Worm (Caenorhabditis elegans) whole organism, L1 larva: ENCODE data around the gene ZK1320.2.

Experiments used
- aly-2 ChIP-seq: fragments of 150-350 bp; optimal IDR thresholded peaks from 2 replicates; lab custom pipeline; 2014; ENCODE audit warnings: missing biosample characterization, missing genetic modification characterization
- ces-1 ChIP-seq: fragments of 150-350 bp; optimal IDR thresholded peaks from 2 replicates; lab custom pipeline; 2014; ENCODE audit warnings: missing biosample characterization, missing genetic modification reagents, missing genetic modification characterization
- hlh-4 ChIP-seq: sonication (generic microtip); optimal IDR thresholded peaks from 2 replicates; lab custom pipeline; 2016; ENCODE audit warnings: mild to moderate bottlenecking, missing genetic modification characterization, missing compliant biosample characterization
- lir-3 ChIP-seq: sonication (generic microtip); optimal IDR thresholded peaks from 2 replicates; lab custom pipeline; 2016; ENCODE audit warnings: mild to moderate bottlenecking, missing genetic modification characterization, moderate library complexity, missing compliant biosample characterization; ENCODE audit not compliant: poor library complexity
- lsy-2 ChIP-seq, 2 experiments: fragments of 150-350 bp; optimal IDR thresholded peaks; 2 replicates each; lab custom pipeline; 2014; ENCODE audit warnings: missing biosample characterization in 2 of 2, missing genetic modification characterization in 2 of 2
- mep-1 ChIP-seq: fragments of 150-350 bp; optimal IDR thresholded peaks from 2 replicates; lab custom pipeline; 2014; ENCODE audit warnings: missing biosample characterization, missing genetic modification characterization
- nhr-11 ChIP-seq: fragments of 150-350 bp; optimal IDR thresholded peaks from 2 replicates; lab custom pipeline; 2014; ENCODE audit warnings: missing biosample characterization, missing genetic modification characterization
- nhr-28 ChIP-seq: fragments of 150-350 bp; optimal IDR thresholded peaks from 2 replicates; lab custom pipeline; 2014; ENCODE audit warnings: missing biosample characterization, missing genetic modification characterization
- pqm-1 ChIP-seq: sonication (generic microtip); optimal IDR thresholded peaks from 3 replicates; lab custom pipeline; 2017; ENCODE audit warnings: missing biosample characterization, missing genetic modification characterization
- unc-62 ChIP-seq: fragments of 150-350 bp; optimal IDR thresholded peaks from 2 replicates; lab custom pipeline; 2014; ENCODE audit warnings: missing biosample characterization, missing genetic modification reagents, missing genetic modification characterization

DNA sequence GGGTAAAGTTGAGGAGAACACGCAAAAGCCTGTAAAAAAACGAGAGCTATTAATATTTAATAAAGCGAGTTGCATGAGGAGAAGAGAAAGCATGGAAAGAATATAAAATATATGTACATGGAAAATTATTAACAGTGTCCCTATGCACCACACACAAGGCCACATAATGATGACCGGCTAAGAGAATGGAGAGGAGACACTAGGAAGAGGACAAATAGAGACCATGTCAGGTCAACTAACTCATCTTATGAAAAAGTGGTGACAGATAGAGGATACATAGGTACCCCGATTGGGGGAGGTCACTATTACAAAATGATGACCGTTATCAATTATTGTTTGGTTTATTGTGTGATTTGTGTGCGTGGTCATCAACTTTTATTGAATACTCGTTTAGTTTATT, 14.4 kb downstream of the ZK1320.2 start, which contains the start of gene fzr-1:
- TF ChIP-seq nhr-28 = no peak
- no peak for TF ChIP-seq pqm-1 (tag; lab: Kevin White, UChicago)
- TF ChIP-seq hlh-4 (tag; lab: Kevin White, UChicago) = no peak
- TF ChIP-seq mep-1 (tag; lab: Kevin White, UChicago) = no peak
- no peak for TF ChIP-seq aly-2 (tag; lab: Kevin White, UChicago)
- TF ChIP-seq nhr-11 (tag; lab: Kevin White, UChicago) = no peak
- no peak for TF ChIP-seq lsy-2 (tag; optimal IDR thresholded peaks at IDR 0.05; lab: Kevin White, UChicago)
- TF ChIP-seq lir-3 (tag; lab: Kevin White, UChicago) = no peak
- TF ChIP-seq ces-1 = no peak
- no peak for TF ChIP-seq unc-62 (GFP tag; lab: Kevin White, UChicago)
